Worm (Caenorhabditis elegans): ENCODE results near the gene VZK822L.2.

VZK822L.2 gene

ce11 chrIV:11893336-11893735 is 18.5 kb upstream of the VZK822L.2 start:
- no peak for TF ChIP-seq lin-15B (tag; optimal IDR thresholded peaks at IDR 0.05)
- TF ChIP-seq ceh-28 (tag; optimal IDR thresholded peaks at IDR 0.05), result no peak
- no peak for TF ChIP-seq nhr-12 (tag; optimal IDR thresholded peaks at IDR 0.05)
- no peak for TF ChIP-seq unc-62 (GFP tag; optimal IDR thresholded peaks at IDR 0.05)
- TF ChIP-seq nhr-76 (tag; optimal IDR thresholded peaks at IDR 0.05), result no peak
- no peak for TF ChIP-seq lin-39 (tag; optimal IDR thresholded peaks at IDR 0.05)
- TF ChIP-seq ztf-11 (tag; optimal IDR thresholded peaks at IDR 0.05), result no peak
- TF ChIP-seq ceh-16 (tag; optimal IDR thresholded peaks at IDR 0.05), result no peak
- TF ChIP-seq ceh-82 (tag; optimal IDR thresholded peaks at IDR 0.05), result no peak
- no peak for TF ChIP-seq nhr-237 (tag; optimal IDR thresholded peaks at IDR 0.05)
- TF ChIP-seq mdl-1 (tag; optimal IDR thresholded peaks at IDR 0.05), result no peak
- no peak for TF ChIP-seq elt-1 (tag; optimal IDR thresholded peaks at IDR 0.05)
- no peak for TF ChIP-seq zag-1 (tag; optimal IDR thresholded peaks at IDR 0.05)
- TF ChIP-seq ama-1 (optimal IDR thresholded peaks at IDR 0.05), result no peak
- no peak for TF ChIP-seq elt-2 (tag; optimal IDR thresholded peaks at IDR 0.05)
- TF ChIP-seq nhr-28 (tag; optimal IDR thresholded peaks at IDR 0.05), result no peak
- no peak for TF ChIP-seq tbx-2 (tag; optimal IDR thresholded peaks at IDR 0.05)
- TF ChIP-seq fkh-2 (tag; optimal IDR thresholded peaks at IDR 0.05), result no peak
- no peak for TF ChIP-seq lsy-12 (tag; optimal IDR thresholded peaks at IDR 0.05)

ce11 chrIV:11897710-11898109 is 14.1 kb upstream of the VZK822L.2 start:
- no peak for TF ChIP-seq tbx-2 (tag; optimal IDR thresholded peaks at IDR 0.05)
- TF ChIP-seq nhr-28 (tag; optimal IDR thresholded peaks at IDR 0.05), result no peak
- TF ChIP-seq elt-2 (tag; optimal IDR thresholded peaks at IDR 0.05), result peak; percentile 13
- no peak for TF ChIP-seq lin-15B (tag; optimal IDR thresholded peaks at IDR 0.05)
- TF ChIP-seq elt-3 (tag; optimal IDR thresholded peaks at IDR 0.05), result peak in 2 of 3 experiments; percentile 28 to 36
- TF ChIP-seq ztf-11 (tag; optimal IDR thresholded peaks at IDR 0.05), result no peak
- peak; percentile 48 for TF ChIP-seq pqm-1 (tag; optimal IDR thresholded peaks at IDR 0.05)
- TF ChIP-seq nfya-1 (tag; optimal IDR thresholded peaks at IDR 0.05; ENCODE audit: insufficient read depth), result peak; percentile 47
- TF ChIP-seq jun-1 (tag; optimal IDR thresholded peaks at IDR 0.05), result no peak
- no peak for TF ChIP-seq nhr-12 (tag; optimal IDR thresholded peaks at IDR 0.05)
- TF ChIP-seq ceh-16 (tag; optimal IDR thresholded peaks at IDR 0.05), result no peak
- TF ChIP-seq nhr-25 (tag; optimal IDR thresholded peaks at IDR 0.05), result peak; percentile 47
- TF ChIP-seq nhr-43 (tag; optimal IDR thresholded peaks at IDR 0.05; ENCODE audit: poor library complexity, severe bottlenecking), result peak; percentile 93
- peak; percentile 74 for TF ChIP-seq nhr-23 (tag; optimal IDR thresholded peaks at IDR 0.05)

ce11 chrIV:11899358-11899757 is 12.5 kb upstream of the VZK822L.2 start, which contains the start of gene nhr-43:
nhr-43 (plus strand) TSS chrIV:11899590.
- TF ChIP-seq ceh-16 (tag; optimal IDR thresholded peaks at IDR 0.05), result no peak
- TF ChIP-seq nhr-11 (tag; optimal IDR thresholded peaks at IDR 0.05), result no peak
- TF ChIP-seq elt-3 (tag; optimal IDR thresholded peaks at IDR 0.05), result peak in 1 of 3 experiments; percentile 72
- TF ChIP-seq ZK546.5 (tag; optimal IDR thresholded peaks at IDR 0.05), result no peak
- TF ChIP-seq nhr-23 (tag; optimal IDR thresholded peaks at IDR 0.05), result peak; percentile 64
- TF ChIP-seq unc-39 (tag; optimal IDR thresholded peaks at IDR 0.05), result no peak
- no peak for TF ChIP-seq ztf-4 (tag; optimal IDR thresholded peaks at IDR 0.05)
- TF ChIP-seq fkh-10 (GFP tag; optimal IDR thresholded peaks at IDR 0.05), result no peak
- no peak for TF ChIP-seq egl-27 (tag; optimal IDR thresholded peaks at IDR 0.05)
- no peak for TF ChIP-seq nhr-12 (tag; optimal IDR thresholded peaks at IDR 0.05)
- no peak for TF ChIP-seq ztf-11 (tag; optimal IDR thresholded peaks at IDR 0.05)
- peak; percentile 98 for TF ChIP-seq nhr-43 (tag; optimal IDR thresholded peaks at IDR 0.05; ENCODE audit: poor library complexity, severe bottlenecking)
- no peak for TF ChIP-seq eor-1 (tag; optimal IDR thresholded peaks at IDR 0.05)
- TF ChIP-seq snpc-4 (tag; optimal IDR thresholded peaks at IDR 0.05), result no peak
- TF ChIP-seq lin-39 (tag; optimal IDR thresholded peaks at IDR 0.05), result no peak
- TF ChIP-seq nhr-67 (tag; optimal IDR thresholded peaks at IDR 0.05), result no peak
- no peak for TF ChIP-seq pqm-1 (tag; optimal IDR thresholded peaks at IDR 0.05)
- no peak for TF ChIP-seq daf-12 (tag; optimal IDR thresholded peaks at IDR 0.05)
- TF ChIP-seq lin-15B (tag; optimal IDR thresholded peaks at IDR 0.05), result no peak
- TF ChIP-seq nhr-237 (tag; optimal IDR thresholded peaks at IDR 0.05), result no peak
- no peak for TF ChIP-seq jun-1 (tag; optimal IDR thresholded peaks at IDR 0.05)
- TF ChIP-seq egl-5 (tag; optimal IDR thresholded peaks at IDR 0.05), result no peak
- no peak for TF ChIP-seq sea-2 (GFP tag; optimal IDR thresholded peaks at IDR 0.05)
- no peak for TF ChIP-seq nhr-28 (tag; optimal IDR thresholded peaks at IDR 0.05)
- no peak for TF ChIP-seq nhr-77 (tag; optimal IDR thresholded peaks at IDR 0.05)
- peak; percentile 40 for TF ChIP-seq tbx-2 (tag; optimal IDR thresholded peaks at IDR 0.05)
- no peak for TF ChIP-seq fkh-2 (tag; optimal IDR thresholded peaks at IDR 0.05)
- no peak for TF ChIP-seq lsy-12 (tag; optimal IDR thresholded peaks at IDR 0.05)
- no peak for TF ChIP-seq elt-1 (tag; optimal IDR thresholded peaks at IDR 0.05)
- TF ChIP-seq aly-2 (tag; optimal IDR thresholded peaks at IDR 0.05), result no peak
- TF ChIP-seq nhr-25 (tag; optimal IDR thresholded peaks at IDR 0.05), result peak; percentile 48
- TF ChIP-seq hmg-11 (tag; optimal IDR thresholded peaks at IDR 0.05), result no peak
- TF ChIP-seq zag-1 (tag; optimal IDR thresholded peaks at IDR 0.05), result no peak
- no peak for TF ChIP-seq pha-4 (tag; optimal IDR thresholded peaks at IDR 0.05)
- TF ChIP-seq ceh-28 (tag; optimal IDR thresholded peaks at IDR 0.05), result no peak
- no peak for TF ChIP-seq ama-1 (optimal IDR thresholded peaks at IDR 0.05)
- TF ChIP-seq unc-62 (GFP tag; optimal IDR thresholded peaks at IDR 0.05), result no peak
- no peak for TF ChIP-seq elt-2 (tag; optimal IDR thresholded peaks at IDR 0.05)
- TF ChIP-seq ceh-9 (tag; optimal IDR thresholded peaks at IDR 0.05), result no peak
- peak; percentile 8 for TF ChIP-seq nfya-1 (tag; optimal IDR thresholded peaks at IDR 0.05; ENCODE audit: insufficient read depth)
- no peak for TF ChIP-seq nhr-76 (tag; optimal IDR thresholded peaks at IDR 0.05)
- no peak for TF ChIP-seq ceh-82 (tag; optimal IDR thresholded peaks at IDR 0.05)
- no peak for TF ChIP-seq mml-1 (tag; optimal IDR thresholded peaks at IDR 0.05)
- no peak for TF ChIP-seq mdl-1 (tag; optimal IDR thresholded peaks at IDR 0.05)
